Worm (Caenorhabditis elegans): ENCODE measurements around the gene cwc-15.
"Not testable (repeated sequence)": the region's sequence is repeated elsewhere in the genome, so short reads cannot be mapped to it uniquely, and the experiment has no call there.

The cwc-15 gene

DNA sequence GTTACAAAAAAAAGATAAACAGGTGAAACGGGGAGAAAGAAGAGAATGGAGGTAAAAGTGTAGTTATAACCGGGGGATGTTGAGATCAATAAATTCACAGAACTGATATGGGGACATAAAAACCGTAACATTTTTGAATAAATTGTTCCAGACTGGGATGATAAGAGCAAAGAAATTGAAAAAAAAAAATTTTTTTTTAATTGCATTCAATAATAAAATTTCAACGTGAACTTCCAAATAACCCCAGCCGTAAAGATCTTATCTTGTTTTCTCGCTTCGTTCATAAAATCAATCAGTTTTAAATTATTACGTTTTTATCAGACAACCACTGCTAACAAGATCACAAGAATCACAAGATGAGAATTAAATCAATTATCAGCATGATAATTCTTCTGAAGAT, 31.3 kb upstream of the cwc-15 start, which contains the start of gene C06C6.7:
Gene C06C6.7 (plus strand): TSS at position 301 of the 400 bp plus-strand sequence.
- not testable (repeated sequence) for TF ChIP-seq ets-5 (GFP tag; IDR thresholded peaks at IDR 0.05); dpl-1 (GFP tag; optimal IDR thresholded peaks at IDR 0.05); hlh-17 (GFP tag; optimal IDR thresholded peaks at IDR 0.05; ENCODE audit: borderline replicate concordance)

DNA sequence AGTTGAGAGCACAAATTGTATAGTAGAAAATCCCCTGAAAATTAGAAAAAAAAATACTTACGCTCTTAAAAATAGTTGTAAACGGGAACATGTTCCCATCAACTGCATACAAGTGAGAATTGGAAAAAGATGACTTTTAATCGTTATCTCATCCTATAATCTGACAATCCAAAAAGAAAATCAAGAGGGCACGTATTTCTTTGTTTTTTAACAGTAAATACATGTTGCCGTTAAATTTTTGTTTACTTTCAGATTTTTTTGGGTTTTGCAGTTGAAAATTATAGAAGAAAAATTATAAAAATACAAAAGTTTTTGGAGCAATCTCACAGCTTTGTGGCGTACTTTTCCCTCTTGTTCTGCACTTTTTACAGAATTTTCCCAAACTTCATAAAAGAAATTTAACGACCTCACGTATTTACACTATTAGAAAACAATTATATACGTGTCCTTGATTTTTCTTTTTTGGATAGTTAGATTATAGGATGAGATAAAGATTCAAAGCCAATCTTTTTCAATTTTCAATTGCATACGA, 26.4 kb upstream of the cwc-15 start, which contains the start of the genes C06C6.9 and C06C6.8:
Gene C06C6.9 (minus strand): TSS at position 101 of the 532 bp plus-strand sequence.
Gene C06C6.8 (plus strand): TSS at position 482 of the 532 bp plus-strand sequence.
- TF ChIP-seq tlp-1 (tag; optimal IDR thresholded peaks at IDR 0.05) (no peak), isw-1 (GFP tag; IDR thresholded peaks at IDR 0.05) (no peak), egl-27 (tag; optimal IDR thresholded peaks at IDR 0.05) (no peak), efl-1 (optimal IDR thresholded peaks at IDR 0.05) (no peak), efl-1 (GFP tag; optimal IDR thresholded peaks at IDR 0.05 in 1 of 2) (peak in 1 of 2 experiments; percentile 70)

DNA sequence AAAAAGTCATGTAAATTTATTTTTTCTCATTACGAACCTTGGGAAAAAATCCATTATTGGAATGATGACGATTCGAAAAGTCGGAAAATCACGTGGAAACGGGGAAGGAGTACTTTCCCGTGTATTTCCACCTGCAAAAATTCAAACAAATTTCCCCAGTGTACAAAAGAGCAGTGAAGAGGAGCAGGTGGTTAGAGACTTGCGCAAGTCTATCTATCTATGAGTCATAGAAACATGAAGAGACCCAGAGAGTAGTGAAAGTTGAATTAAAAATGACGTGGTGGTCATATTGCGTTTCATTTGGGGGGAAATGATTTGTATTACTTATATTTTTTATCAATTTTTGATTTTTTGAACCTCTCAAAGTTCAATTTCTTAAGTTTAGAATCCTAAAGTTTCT, 22.7 kb upstream of the cwc-15 start, which contains the start of gene nhr-50:
Gene nhr-50 (minus strand): TSS at position 199 of the 400 bp plus-strand sequence.
- TF ChIP-seq lin-14 (GFP tag; optimal IDR thresholded peaks at IDR 0.05), result peak; percentile 84
- TF ChIP-seq nhr-11 (tag; optimal IDR thresholded peaks at IDR 0.05), result no peak
- TF ChIP-seq egl-27 (tag; optimal IDR thresholded peaks at IDR 0.05), result peak in 1 of 2 experiments; percentile 26
- TF ChIP-seq skn-1 (tag; optimal IDR thresholded peaks at IDR 0.05), result peak; percentile 69
- no peak for TF ChIP-seq unc-62 (GFP tag; optimal IDR thresholded peaks at IDR 0.05)
- TF ChIP-seq aha-1 (tag; optimal IDR thresholded peaks at IDR 0.05), result no peak
- no peak for TF ChIP-seq nhr-28 (tag; optimal IDR thresholded peaks at IDR 0.05)
- peak; percentile 28 to 36 for TF ChIP-seq efl-1 (optimal IDR thresholded peaks at IDR 0.05)
- TF ChIP-seq efl-1 (GFP tag; optimal IDR thresholded peaks at IDR 0.05 in 1 of 2), result peak; percentile 15 to 95
- TF ChIP-seq nhr-71 (tag; optimal IDR thresholded peaks at IDR 0.05), result peak; percentile 81
- no peak for TF ChIP-seq F16B12.6 (tag; optimal IDR thresholded peaks at IDR 0.05)
- TF ChIP-seq zag-1 (tag; optimal IDR thresholded peaks at IDR 0.05), result no peak
- TF ChIP-seq nhr-12 (tag; optimal IDR thresholded peaks at IDR 0.05), result no peak
- TF ChIP-seq alr-1 (tag; optimal IDR thresholded peaks at IDR 0.05; ENCODE audit: borderline replicate concordance), result no peak
- TF ChIP-seq unc-86 (tag; optimal IDR thresholded peaks at IDR 0.05), result no peak
- peak; percentile 91 for TF ChIP-seq fos-1 (tag; optimal IDR thresholded peaks at IDR 0.05)
- TF ChIP-seq nhr-84 (tag; optimal IDR thresholded peaks at IDR 0.05), result no peak
- TF ChIP-seq ztf-11 (tag; optimal IDR thresholded peaks at IDR 0.05), result no peak
- no peak for TF ChIP-seq zip-4 (GFP tag; optimal IDR thresholded peaks at IDR 0.05)
- no peak for TF ChIP-seq vab-15 (tag; optimal IDR thresholded peaks at IDR 0.05)
- peak; percentile 88 for TF ChIP-seq blmp-1 (tag; optimal IDR thresholded peaks at IDR 0.05)
- peak; percentile 11 for TF ChIP-seq tbx-2 (tag; optimal IDR thresholded peaks at IDR 0.05)
- TF ChIP-seq hpl-2 (GFP tag; optimal IDR thresholded peaks at IDR 0.05), result no peak
- TF ChIP-seq irx-1 (tag; optimal IDR thresholded peaks at IDR 0.05), result no peak
- TF ChIP-seq mep-1 (tag; optimal IDR thresholded peaks at IDR 0.05), result peak; percentile 25
- no peak for TF ChIP-seq ceh-88 (GFP tag; IDR thresholded peaks at IDR 0.05)
- no peak for TF ChIP-seq C34B4.2 (tag; optimal IDR thresholded peaks at IDR 0.05)
- no peak for TF ChIP-seq mef-2 (tag; optimal IDR thresholded peaks at IDR 0.05)
- peak; percentile 80 for TF ChIP-seq hlh-4 (tag; optimal IDR thresholded peaks at IDR 0.05)
- TF ChIP-seq ama-1 (optimal IDR thresholded peaks at IDR 0.05), result no peak
- TF ChIP-seq Y116A8C.19 (tag; optimal IDR thresholded peaks at IDR 0.05; ENCODE audit: borderline replicate concordance), result no peak
- peak; percentile 2 to 43 for TF ChIP-seq lsy-2 (tag; optimal IDR thresholded peaks at IDR 0.05)
- TF ChIP-seq ces-1 (GFP tag; optimal IDR thresholded peaks at IDR 0.05), result no peak
- no peak for TF ChIP-seq dsc-1 (tag; optimal IDR thresholded peaks at IDR 0.05)
- no peak for TF ChIP-seq unc-130 (tag; optimal IDR thresholded peaks at IDR 0.05)
- peak; percentile 83 for TF ChIP-seq elt-2 (tag; optimal IDR thresholded peaks at IDR 0.05)
- peak; percentile 93 for TF ChIP-seq jun-1 (tag; optimal IDR thresholded peaks at IDR 0.05)
- no peak for TF ChIP-seq lin-13 (GFP tag; optimal IDR thresholded peaks at IDR 0.05)
- no peak; the same call in 1 of the 2 replicates for TF ChIP-seq isw-1 (GFP tag; IDR thresholded peaks at IDR 0.05)
- peak; percentile 46 for TF ChIP-seq snu-23 (GFP tag; optimal IDR thresholded peaks at IDR 0.05)
- no peak for TF ChIP-seq pag-3 (tag; optimal IDR thresholded peaks at IDR 0.05; ENCODE audit: borderline replicate concordance, insufficient read depth)
- no peak for TF ChIP-seq grh-1 (GFP tag; IDR thresholded peaks at IDR 0.05)
- peak in 1 of 3 experiments; percentile 30 for TF ChIP-seq dpl-1 (GFP tag; optimal IDR thresholded peaks at IDR 0.05)
- TF ChIP-seq C16A3.4 (tag; optimal IDR thresholded peaks at IDR 0.05), result no peak
- no peak for TF ChIP-seq fkh-10 (GFP tag; optimal IDR thresholded peaks at IDR 0.05)
